Worm (Caenorhabditis elegans): Measurements from ENCODE around the gene nlp-19.

nlp-19 gene

DNA sequence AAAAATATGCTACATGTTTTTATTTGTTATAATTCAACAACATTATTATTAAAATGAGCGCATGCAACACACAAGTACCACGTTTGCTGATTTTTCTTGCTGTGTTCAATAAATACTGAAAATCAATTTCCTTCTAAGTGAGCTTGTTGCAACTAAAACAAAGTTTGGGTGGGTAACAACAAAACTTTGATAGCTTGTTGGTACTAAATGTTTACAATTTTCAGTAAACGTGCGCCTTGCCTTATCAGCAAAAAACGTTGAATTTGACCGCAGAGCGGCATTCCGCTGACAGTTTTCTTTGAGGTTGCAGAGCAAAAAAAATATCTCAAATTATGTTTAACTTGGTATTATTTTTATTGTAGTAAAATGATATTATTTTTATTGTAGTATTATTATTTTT, 22.8 kb downstream of the nlp-19 start:
- no peak for TF ChIP-seq hpl-2 (GFP tag; optimal IDR thresholded peaks at IDR 0.05)
- no peak for TF ChIP-seq nhr-19 (GFP tag; conservative IDR thresholded peaks at IDR 0.05)

DNA sequence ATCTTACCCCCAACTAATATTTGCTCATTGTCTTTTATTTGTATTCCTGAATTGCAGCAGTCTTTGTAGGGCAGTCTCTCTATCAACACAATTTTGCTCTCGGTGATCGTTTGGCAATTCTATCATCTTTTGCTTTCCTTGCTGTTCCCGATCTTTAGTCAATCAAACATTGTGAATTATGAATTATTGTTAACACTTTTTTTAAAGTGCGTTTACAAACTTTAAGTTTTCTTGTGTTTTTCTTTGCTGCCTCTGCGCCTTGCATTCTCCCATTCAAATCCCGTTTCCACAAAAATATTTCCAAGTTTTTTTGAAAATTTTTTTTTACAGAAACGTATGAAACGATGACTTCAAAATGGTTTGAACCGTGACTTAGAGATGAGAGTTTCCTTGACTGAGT, 23.5 kb downstream of the nlp-19 start, which contains the start of gene ver-4:
TSS of gene ver-4 (plus strand) at position 301 of the 400 bp plus-strand sequence.
- TF ChIP-seq aha-1 (tag; optimal IDR thresholded peaks at IDR 0.05) (no peak), nhr-47 (tag; optimal IDR thresholded peaks at IDR 0.05) (no peak), nhr-71 (tag; optimal IDR thresholded peaks at IDR 0.05) (no peak), tlp-1 (tag; optimal IDR thresholded peaks at IDR 0.05) (no peak), ceh-90 (tag; optimal IDR thresholded peaks at IDR 0.05) (no peak), nhr-11 (tag; optimal IDR thresholded peaks at IDR 0.05) (no peak), lin-35 (GFP tag; optimal IDR thresholded peaks at IDR 0.05) (no peak), lir-3 (tag; optimal IDR thresholded peaks at IDR 0.05; ENCODE audit: poor library complexity) (no peak)

DNA sequence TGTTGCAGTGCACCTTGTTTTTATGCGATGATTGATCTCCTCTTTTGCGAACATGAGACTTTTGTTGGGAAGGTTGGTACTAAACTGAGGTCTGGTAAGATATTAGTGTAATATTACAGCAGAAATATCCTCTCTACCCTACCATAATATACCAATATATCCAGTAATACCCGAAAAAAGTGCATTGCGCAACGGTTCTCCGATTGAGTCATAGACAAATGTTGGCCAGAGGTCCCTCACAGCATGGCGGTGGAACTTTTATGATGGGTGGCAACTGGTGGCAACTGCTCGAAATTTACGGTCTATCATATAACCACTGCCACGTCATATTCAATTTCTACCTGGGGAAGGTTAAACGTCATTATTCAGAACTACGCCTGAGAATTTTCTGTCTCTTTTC, 30.8 kb downstream of the nlp-19 start:
- TF ChIP-seq efl-1 (optimal IDR thresholded peaks at IDR 0.05), result no peak
- TF ChIP-seq efl-1 (GFP tag; optimal IDR thresholded peaks at IDR 0.05 in 1 of 2), result peak in 1 of 2 experiments; percentile 6
- no peak for TF ChIP-seq nhr-90 (tag; optimal IDR thresholded peaks at IDR 0.05; ENCODE audit: poor library complexity)
- TF ChIP-seq ceh-90 (tag; optimal IDR thresholded peaks at IDR 0.05), result no peak

- TF ChIP-seq mab-9 (GFP tag; IDR thresholded peaks at IDR 0.05), result no peak
- no peak for TF ChIP-seq unc-130 (tag; optimal IDR thresholded peaks at IDR 0.05)
- no peak for TF ChIP-seq ets-5 (GFP tag; IDR thresholded peaks at IDR 0.05)
- no peak for TF ChIP-seq hpl-2 (GFP tag; optimal IDR thresholded peaks at IDR 0.05)
- no peak for TF ChIP-seq lin-13 (GFP tag; optimal IDR thresholded peaks at IDR 0.05)
- TF ChIP-seq elt-2 (tag; optimal IDR thresholded peaks at IDR 0.05), result peak; percentile 57
- no peak for TF ChIP-seq Y116A8C.19 (tag; optimal IDR thresholded peaks at IDR 0.05; ENCODE audit: borderline replicate concordance)
- TF ChIP-seq nhr-77 (tag; optimal IDR thresholded peaks at IDR 0.05), result no peak
- TF ChIP-seq unc-62 (GFP tag; optimal IDR thresholded peaks at IDR 0.05), result no peak
- TF ChIP-seq rnt-1 (tag; optimal IDR thresholded peaks at IDR 0.05), result no peak
- no peak for TF ChIP-seq C16A3.4 (tag; optimal IDR thresholded peaks at IDR 0.05)
- TF ChIP-seq sup-37 (GFP tag; optimal IDR thresholded peaks at IDR 0.05), result no peak
- TF ChIP-seq mep-1 (tag; optimal IDR thresholded peaks at IDR 0.05), result peak; percentile 32
- no peak for TF ChIP-seq efl-3 (GFP tag; optimal IDR thresholded peaks at IDR 0.05)
- peak; percentile 17 for TF ChIP-seq tlp-1 (tag; optimal IDR thresholded peaks at IDR 0.05)
- TF ChIP-seq lsy-2 (tag; optimal IDR thresholded peaks at IDR 0.05), result no peak
- no peak for TF ChIP-seq pag-3 (tag; optimal IDR thresholded peaks at IDR 0.05; ENCODE audit: borderline replicate concordance, insufficient read depth)
- TF ChIP-seq lir-3 (tag; optimal IDR thresholded peaks at IDR 0.05; ENCODE audit: poor library complexity), result no peak
- TF ChIP-seq nhr-20 (tag; optimal IDR thresholded peaks at IDR 0.05), result no peak
- no peak for TF ChIP-seq xbp-1 (tag; optimal IDR thresholded peaks at IDR 0.05)
- no peak for TF ChIP-seq ceh-8 (GFP tag; optimal IDR thresholded peaks at IDR 0.05)
- TF ChIP-seq nhr-85 (tag), result no peak
- TF ChIP-seq egl-13 (tag; optimal IDR thresholded peaks at IDR 0.05), result no peak
- no peak for TF ChIP-seq lin-14 (GFP tag; optimal IDR thresholded peaks at IDR 0.05)
- TF ChIP-seq hlh-17 (GFP tag; optimal IDR thresholded peaks at IDR 0.05; ENCODE audit: borderline replicate concordance), result no peak
- no peak for TF ChIP-seq sox-4 (tag; optimal IDR thresholded peaks at IDR 0.05)
- no peak for TF ChIP-seq nhr-28 (tag; optimal IDR thresholded peaks at IDR 0.05)
Observed at ce11 chrX:10990159-10990854, 31.8 kb downstream of the nlp-19 start.

Data from whole organism, L1 larva.